Fruit fly (Drosophila melanogaster): ENCODE results near the gene Aven.

dm6 chrX:12669659-12670488 lies 40.4 kb upstream of the Aven start:
- TF ChIP-seq CG3032 (tag; optimal IDR thresholded peaks at IDR 0.05) = peak; percentile 58
- TF ChIP-seq CG4318 (GFP tag; optimal IDR thresholded peaks at IDR 0.05) = peak; percentile 45
- peak; percentile 74 for TF ChIP-seq CG31627 (GFP tag; optimal IDR thresholded peaks at IDR 0.05)

Measured in whole organism, prepupa.